Worm (Caenorhabditis elegans) whole organism, mixed stage, embryonic: Measurements from ENCODE around the gene lsm-5.

Source experiments
- bed-3 ChIP-seq: fragments of 200-800 bp; sonication (Bioruptor generic); optimal IDR thresholded peaks from 3 replicates; lab custom pipeline; 2018; ENCODE audit warnings: mild to moderate bottlenecking, missing genetic modification characterization, moderate library complexity, missing compliant biosample characterization
- ceh-39 ChIP-seq: fragments of 150-350 bp; optimal IDR thresholded peaks from 2 replicates; lab custom pipeline; 2014; ENCODE audit warnings: missing biosample characterization, missing genetic modification characterization
- ceh-43 ChIP-seq: fragments of 200-800 bp; sonication (Bioruptor generic); optimal IDR thresholded peaks from 2 replicates; lab custom pipeline; 2018; ENCODE audit warnings: mild to moderate bottlenecking, missing genetic modification characterization, moderate library complexity, missing compliant biosample characterization
- ceh-83 ChIP-seq: fragments of 200-800 bp; sonication (Bioruptor generic); optimal IDR thresholded peaks from 2 replicates; lab custom pipeline; 2018; ENCODE audit warnings: mild to moderate bottlenecking, missing genetic modification characterization, missing compliant biosample characterization
- ces-1 ChIP-seq: fragments of 150-350 bp; optimal IDR thresholded peaks from 2 replicates; lab custom pipeline; 2014; ENCODE audit warnings: missing biosample characterization, missing genetic modification reagents, missing genetic modification characterization
- cnd-1 ChIP-seq: fragments of 200-800 bp; sonication (Bioruptor generic); optimal IDR thresholded peaks from 2 replicates; lab custom pipeline; 2018; ENCODE audit warnings: mild to moderate bottlenecking, missing genetic modification characterization, missing compliant biosample characterization
- drap-1 ChIP-seq: fragments of 200-800 bp; sonication (Bioruptor generic); optimal IDR thresholded peaks from 3 replicates; lab custom pipeline; 2018; ENCODE audit warnings: mild to moderate bottlenecking, missing genetic modification characterization, missing compliant biosample characterization
- elt-1 ChIP-seq: sonication (generic microtip); optimal IDR thresholded peaks from 2 replicates; lab custom pipeline; 2017; ENCODE audit warnings: missing genetic modification characterization, mild to moderate bottlenecking, missing compliant biosample characterization, antibody characterized with exemption, moderate library complexity, borderline replicate concordance; ENCODE audit not compliant: insufficient read depth
- elt-3 ChIP-seq: fragments of 150-350 bp; optimal IDR thresholded peaks from 2 replicates; lab custom pipeline; 2014; ENCODE audit warnings: missing biosample characterization, missing genetic modification characterization
- ham-2 ChIP-seq: fragments of 200-800 bp; sonication (Bioruptor generic); optimal IDR thresholded peaks from 2 replicates; lab custom pipeline; 2018; ENCODE audit warnings: mild to moderate bottlenecking, missing genetic modification characterization, missing compliant biosample characterization
- hlh-1 ChIP-seq: fragments of 150-350 bp; optimal IDR thresholded peaks from 2 replicates; lab custom pipeline; 2014; ENCODE audit warnings: missing biosample characterization, missing genetic modification reagents, missing genetic modification characterization
- lin-13 ChIP-seq: fragments of 150-350 bp; optimal IDR thresholded peaks from 2 replicates; lab custom pipeline; 2014; ENCODE audit warnings: missing biosample characterization, missing genetic modification characterization
- lin-32 ChIP-seq: fragments of 200-800 bp; sonication (Bioruptor generic); optimal IDR thresholded peaks from 2 replicates; lab custom pipeline; 2018; ENCODE audit warnings: mild to moderate bottlenecking, missing genetic modification characterization, missing compliant biosample characterization
- lsy-2 ChIP-seq: fragments of 150-350 bp; optimal IDR thresholded peaks from 2 replicates; lab custom pipeline; 2014; ENCODE audit warnings: missing biosample characterization, missing genetic modification characterization
- mab-5 ChIP-seq: fragments of 150-350 bp; optimal IDR thresholded peaks from 2 replicates; lab custom pipeline; 2014; ENCODE audit warnings: missing biosample characterization, missing genetic modification characterization
- mep-1 ChIP-seq: fragments of 150-350 bp; optimal IDR thresholded peaks from 2 replicates; lab custom pipeline; 2017; ENCODE audit warnings: missing biosample characterization, missing genetic modification reagents, missing genetic modification characterization, inconsistent platforms
- nhr-237 ChIP-seq: fragments of 150-350 bp; optimal IDR thresholded peaks from 2 replicates; lab custom pipeline; 2014; ENCODE audit warnings: missing biosample characterization, missing genetic modification characterization
- nhr-28 ChIP-seq: fragments of 150-350 bp; optimal IDR thresholded peaks from 2 replicates; lab custom pipeline; 2014; ENCODE audit warnings: missing biosample characterization, missing genetic modification characterization
- nhr-76 ChIP-seq: sonication (generic microtip); optimal IDR thresholded peaks from 2 replicates; lab custom pipeline; 2017; ENCODE audit warnings: missing biosample characterization, missing genetic modification characterization
- pha-4 ChIP-seq: fragments of 150-350 bp; optimal IDR thresholded peaks from 2 replicates; lab custom pipeline; 2018; ENCODE audit warnings: missing biosample characterization, missing genetic modification reagents, missing genetic modification characterization
- snpc-4 ChIP-seq: fragments of 150-350 bp; optimal IDR thresholded peaks from 2 replicates; lab custom pipeline; 2014; ENCODE audit warnings: missing biosample characterization, missing genetic modification characterization
- tbx-8 ChIP-seq: fragments of 200-800 bp; sonication (Bioruptor generic); optimal IDR thresholded peaks from 2 replicates; lab custom pipeline; 2018; ENCODE audit warnings: mild to moderate bottlenecking, missing genetic modification characterization, moderate library complexity, missing compliant biosample characterization
- unc-120 ChIP-seq: sonication (generic microtip); optimal IDR thresholded peaks from 2 replicates; lab custom pipeline; 2017; ENCODE audit warnings: missing genetic modification characterization, missing compliant biosample characterization; ENCODE audit not compliant: poor library complexity, severe bottlenecking
- unc-39 ChIP-seq: fragments of 150-350 bp; optimal IDR thresholded peaks from 2 replicates; lab custom pipeline; 2014; ENCODE audit warnings: missing biosample characterization, missing genetic modification characterization
- unc-62 ChIP-seq: fragments of 150-350 bp; optimal IDR thresholded peaks from 2 replicates; lab custom pipeline; 2014; ENCODE audit warnings: missing biosample characterization, missing genetic modification reagents, missing genetic modification characterization
- zip-8 ChIP-seq: fragments of 150-350 bp; optimal IDR thresholded peaks from 2 replicates; lab custom pipeline; 2014; ENCODE audit warnings: missing biosample characterization, missing genetic modification characterization
- ztf-11 ChIP-seq: fragments of 150-350 bp; optimal IDR thresholded peaks from 2 replicates; lab custom pipeline; 2014; ENCODE audit warnings: missing biosample characterization, missing genetic modification characterization

The lsm-5 gene

DNA sequence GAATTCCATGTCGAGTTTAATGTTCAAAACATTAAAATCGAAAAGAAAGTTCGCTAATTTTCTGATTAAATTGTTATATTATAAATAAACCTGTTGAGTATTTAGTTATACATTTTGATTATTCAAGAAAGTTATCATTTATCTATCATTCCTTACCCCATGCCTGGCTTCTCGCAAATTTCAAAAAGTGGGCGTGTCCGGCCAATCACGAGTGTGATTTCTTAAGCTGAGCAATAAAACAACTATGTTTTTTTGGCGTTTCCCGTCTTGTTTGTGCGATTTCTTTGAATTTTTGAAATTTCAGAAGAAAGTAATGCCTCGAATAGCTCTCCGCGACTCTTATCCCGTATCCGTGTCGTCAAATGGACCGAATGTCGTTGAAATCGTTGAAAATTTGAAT, 2.4 kb downstream of the lsm-5 start, which contains the start of gene fbxa-94:
fbxa-94 (plus strand) TSS at position 301 of the 400 bp plus-strand sequence.
- no peak for TF ChIP-seq mep-1 (tag; lab: Kevin White, UChicago)
- no peak for TF ChIP-seq zip-8 (tag; lab: Kevin White, UChicago)
- no peak for TF ChIP-seq drap-1 (GFP tag; lab: Kevin White, UChicago)
- TF ChIP-seq lsy-2: no peak

- TF ChIP-seq ceh-83: no peak
- TF ChIP-seq hlh-1 (tag; lab: Kevin White, UChicago): no peak
- no peak for TF ChIP-seq snpc-4 (tag; lab: Kevin White, UChicago)
- TF ChIP-seq nhr-237 (tag; lab: Kevin White, UChicago): no peak
- no peak for TF ChIP-seq bed-3 (GFP tag; lab: Kevin White, UChicago)
- no peak for TF ChIP-seq ces-1 (GFP tag; lab: Kevin White, UChicago)
- TF ChIP-seq nhr-76 (tag; lab: Kevin White, UChicago): no peak
- no peak for TF ChIP-seq ham-2 (GFP tag; lab: Kevin White, UChicago)
- no peak for TF ChIP-seq unc-120 (tag; lab: Kevin White, UChicago)
- no peak for TF ChIP-seq lin-32 (GFP tag; lab: Kevin White, UChicago)
These were observed 5.1 kb downstream of the lsm-5 start, which contains the start of gene mdt-28 for ce11 chrV:15575305-15575704. Gene mdt-28 (minus strand): TSS chrV:15575405.

- TF ChIP-seq unc-39 (tag; lab: Kevin White, UChicago) (no peak), mab-5 (no peak), hlh-1 (tag; lab: Kevin White, UChicago) (no peak), cnd-1 (tag; lab: Kevin White, UChicago) (no peak), pha-4 (no peak), elt-3 (tag; lab: Kevin White, UChicago) (no peak), snpc-4 (tag; lab: Kevin White, UChicago) (no peak), ceh-43 (GFP tag; lab: Kevin White, UChicago) (no peak), mep-1 (tag; lab: Kevin White, UChicago) (no peak), elt-1 (tag; lab: Kevin White, UChicago) (no peak)
- TF ChIP-seq, all 35 proteins: peak for 0
These were observed 7.3 kb downstream of the lsm-5 start, which contains the start of gene atx-3 for ce11 chrV:15577395-15577896. Gene atx-3 (minus strand): TSS chrV:15577445.

- TF ChIP-seq pha-4 (peak; percentile 26), nhr-28 (tag; lab: Kevin White, UChicago) (no peak), unc-120 (tag; lab: Kevin White, UChicago) (peak; percentile 21), nhr-237 (tag; lab: Kevin White, UChicago) (no peak), ces-1 (GFP tag; lab: Kevin White, UChicago) (peak; percentile 43), lsy-2 (peak; percentile 10), hlh-1 (tag; lab: Kevin White, UChicago) (no peak), zip-8 (tag; lab: Kevin White, UChicago) (no peak), lin-13 (tag; lab: Kevin White, UChicago) (no peak)
These were observed 8.2 kb downstream of the lsm-5 start, which contains the start of gene F28F8.9 for ce11 chrV:15578386-15578785. Gene F28F8.9 (minus strand): TSS chrV:15578673.

DNA sequence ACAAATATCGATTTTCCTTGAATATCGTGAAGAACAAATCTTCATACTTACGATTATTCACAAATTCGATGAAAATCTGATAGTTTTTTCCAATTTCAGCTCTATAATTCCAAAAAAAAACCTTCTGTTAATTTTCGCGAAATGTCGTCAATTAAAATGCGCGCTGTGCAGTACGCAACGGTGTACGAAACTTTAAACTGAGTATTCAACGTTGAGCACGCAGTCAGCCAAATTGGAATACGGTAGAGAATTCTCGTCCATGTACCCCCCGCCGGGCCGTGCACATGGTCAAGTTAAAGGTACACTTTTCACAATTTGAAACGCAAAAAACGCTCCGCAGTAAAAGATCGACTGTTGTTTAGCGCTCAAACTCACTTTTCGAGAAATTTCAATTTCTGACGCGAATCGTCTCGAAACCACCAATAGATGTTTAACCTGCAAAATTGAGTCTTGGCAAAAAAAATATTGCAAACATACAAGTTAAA, 20.0 kb downstream of the lsm-5 start, which contains the start of gene F28F8.7:
F28F8.7 (minus strand) TSS at position 435 of the 485 bp plus-strand sequence.
- TF ChIP-seq lsy-2: peak; percentile 88

ce11 chrV:15594573-15594972, 24.4 kb downstream of the lsm-5 start, which contains the start of gene fbxa-139:
Gene fbxa-139 (minus strand): TSS chrV:15594673.
- no peak for TF ChIP-seq ces-1 (GFP tag; lab: Kevin White, UChicago)
- no peak for TF ChIP-seq ceh-43 (GFP tag; lab: Kevin White, UChicago)
- no peak for TF ChIP-seq ham-2 (GFP tag; lab: Kevin White, UChicago)
- TF ChIP-seq unc-39 (tag; lab: Kevin White, UChicago): no peak
- no peak for TF ChIP-seq pha-4
- TF ChIP-seq drap-1 (GFP tag; lab: Kevin White, UChicago): no peak
- TF ChIP-seq unc-62: no peak
- no peak for TF ChIP-seq snpc-4 (tag; lab: Kevin White, UChicago)
- TF ChIP-seq ceh-39 (tag; lab: Kevin White, UChicago): no peak
- TF ChIP-seq tbx-8 (GFP tag; lab: Kevin White, UChicago): no peak
- no peak for TF ChIP-seq hlh-1 (tag; lab: Kevin White, UChicago)
- TF ChIP-seq ceh-83: no peak
- no peak for TF ChIP-seq zip-8 (tag; lab: Kevin White, UChicago)
- no peak for TF ChIP-seq ztf-11
- no peak for TF ChIP-seq lin-32 (GFP tag; lab: Kevin White, UChicago)
- TF ChIP-seq, all 35 proteins: peak for 0
